Fruit fly (Drosophila melanogaster) whole organism, embryonic: ENCODE data around the gene CG15773.

Experiments used
- ATbp ChIP-seq: fragments of 200-800 bp; sonication (Bioruptor generic); optimal IDR thresholded peaks from 2 replicates; lab custom pipeline; 2017; ENCODE audit warnings: missing biosample characterization, mild to moderate bottlenecking, missing genetic modification characterization, missing genetic modification reagents
- Asciz ChIP-seq: fragments of 200-800 bp; sonication (Bioruptor generic); optimal IDR thresholded peaks from 2 replicates; lab custom pipeline; 2017; ENCODE audit warnings: missing biosample characterization, mild to moderate bottlenecking, missing genetic modification characterization, missing genetic modification reagents
- CG10366 ChIP-seq: fragments of 200-800 bp; sonication (Bioruptor generic); IDR thresholded peaks from 2 replicates; pipeline ENCODE4 v1.3.6; 2022; ENCODE audit warnings: missing biosample characterization, missing genetic modification characterization
- CG11085 ChIP-seq: fragments of 200-800 bp; sonication (Bioruptor generic); IDR thresholded peaks from 2 replicates; pipeline ENCODE4 v1.3.6; 2022; ENCODE audit warnings: missing biosample characterization, missing genetic modification characterization
- CG13296 ChIP-seq: fragments of 200-800 bp; sonication (Bioruptor generic); optimal IDR thresholded peaks from 3 replicates; lab custom pipeline; 2018; ENCODE audit warnings: missing biosample characterization, mild to moderate bottlenecking, missing genetic modification characterization
- CG14710 ChIP-seq: fragments of 200-800 bp; sonication (Bioruptor generic); optimal IDR thresholded peaks from 3 replicates; lab custom pipeline; 2019; ENCODE audit warnings: missing biosample characterization, mild to moderate bottlenecking, missing genetic modification characterization, moderate library complexity
- CG15073 ChIP-seq: fragments of 200-800 bp; sonication (Bioruptor generic); optimal IDR thresholded peaks from 2 replicates; lab custom pipeline; 2016; ENCODE audit warnings: missing biosample characterization, missing genetic modification characterization
- CG17359 ChIP-seq: fragments of 200-800 bp; sonication (Bioruptor generic); optimal IDR thresholded peaks from 3 replicates; lab custom pipeline; 2018; ENCODE audit warnings: missing biosample characterization, mild to moderate bottlenecking, missing genetic modification characterization, moderate library complexity
- CG17568 ChIP-seq: fragments of 200-800 bp; sonication (Bioruptor generic); optimal IDR thresholded peaks from 2 replicates; lab custom pipeline; 2018; ENCODE audit warnings: missing biosample characterization, mild to moderate bottlenecking, missing genetic modification characterization, moderate library complexity
- CG18011 ChIP-seq: fragments of 200-800 bp; sonication (Bioruptor generic); optimal IDR thresholded peaks from 2 replicates; lab custom pipeline; 2017; ENCODE audit warnings: missing biosample characterization, missing genetic modification characterization, mild to moderate bottlenecking, moderate library complexity, missing genotype
- CG18262 ChIP-seq: fragments of 200-800 bp; optimal IDR thresholded peaks from 3 replicates; lab custom pipeline; 2019; ENCODE audit warnings: missing biosample characterization, mild to moderate bottlenecking, missing genetic modification characterization, moderate library complexity
- CG2875 ChIP-seq: fragments of 200-800 bp; sonication (Bioruptor generic); optimal IDR thresholded peaks from 2 replicates; lab custom pipeline; 2017; ENCODE audit warnings: missing biosample characterization, mild to moderate bottlenecking, missing genetic modification characterization, missing genetic modification reagents
- CG31365 ChIP-seq: fragments of 200-800 bp; sonication (Bioruptor generic); optimal IDR thresholded peaks from 2 replicates; lab custom pipeline; 2018; ENCODE audit warnings: missing biosample characterization, mild to moderate bottlenecking, missing genetic modification characterization
- CG4360 ChIP-seq: fragments of 200-800 bp; sonication (Bioruptor generic); IDR thresholded peaks from 2 replicates; pipeline ENCODE4 v1.3.6; 2022; ENCODE audit warnings: missing biosample characterization, missing genetic modification characterization
- CG4424 ChIP-seq: fragments of 200-800 bp; sonication (Bioruptor generic); optimal IDR thresholded peaks from 3 replicates; lab custom pipeline; 2016; ENCODE audit warnings: missing biosample characterization, missing genetic modification characterization
- CG5953 ChIP-seq: fragments of 200-800 bp; sonication (Bioruptor generic); IDR thresholded peaks from 2 replicates; pipeline ENCODE4 v1.3.6; 2022; ENCODE audit warnings: missing biosample characterization, missing genetic modification characterization
- CG6683 ChIP-seq: fragments of 200-800 bp; sonication (Bioruptor generic); optimal IDR thresholded peaks from 2 replicates; lab custom pipeline; 2017; ENCODE audit warnings: missing biosample characterization, mild to moderate bottlenecking, missing genetic modification characterization, missing genetic modification reagents
- CG8765 ChIP-seq: fragments of 200-800 bp; sonication (Bioruptor generic); IDR thresholded peaks from 2 replicates; pipeline ENCODE4 v1.3.6; 2022; ENCODE audit warnings: missing biosample characterization, missing genetic modification characterization
- Doc2 ChIP-seq: fragments of 200-800 bp; sonication (Bioruptor generic); IDR thresholded peaks from 2 replicates; pipeline ENCODE4 v1.3.6; 2022; ENCODE audit warnings: missing biosample characterization, missing genetic modification characterization
- Dp ChIP-seq: fragments of 200-800 bp; sonication (Bioruptor generic); optimal IDR thresholded peaks from 2 replicates; lab custom pipeline; 2018; ENCODE audit warnings: missing biosample characterization, mild to moderate bottlenecking, missing genetic modification characterization, moderate library complexity
- Ets97D ChIP-seq: fragments of 200-800 bp; sonication (Bioruptor generic); optimal IDR thresholded peaks from 3 replicates; lab custom pipeline; 2016; ENCODE audit warnings: missing biosample characterization, missing genetic modification characterization
- GATAe ChIP-seq: fragments of 200-800 bp; sonication (Bioruptor generic); conservative IDR thresholded peaks from 2 replicates; pipeline ENCODE4 v1.3.6; 2022; ENCODE audit warnings: missing biosample characterization, missing genetic modification characterization
- HLH54F ChIP-seq: fragments of 200-800 bp; sonication (Bioruptor generic); optimal IDR thresholded peaks from 3 replicates; lab custom pipeline; 2016; ENCODE audit warnings: missing biosample characterization, missing genetic modification characterization
- Hand ChIP-seq: fragments of 200-800 bp; sonication (Bioruptor generic); optimal IDR thresholded peaks from 2 replicates; lab custom pipeline; 2017; ENCODE audit warnings: mild to moderate bottlenecking, missing biosample characterization, missing genetic modification reagents, missing genetic modification characterization
- Pdp1 ChIP-seq, 2 experiments: fragments of 200-800 bp; sonication (Bioruptor generic); optimal IDR thresholded peaks; 3 replicates each; lab custom pipeline; 2016; ENCODE audit warnings: missing biosample characterization in 2 of 2, missing genetic modification characterization in 2 of 2, mild to moderate bottlenecking in 1 of 2, moderate library complexity in 1 of 2
- Spps ChIP-seq: fragments of 200-800 bp; sonication (Bioruptor generic); optimal IDR thresholded peaks from 2 replicates; lab custom pipeline; 2018; ENCODE audit warnings: missing biosample characterization, mild to moderate bottlenecking, missing genetic modification characterization
- Tbp ChIP-seq: fragments of >200 bp; optimal IDR thresholded peaks from 2 replicates; lab custom pipeline; 2018; ENCODE audit warnings: missing biosample characterization, missing genetic modification characterization
- Xrp1 ChIP-seq: fragments of 200-800 bp; sonication (Bioruptor generic); IDR thresholded peaks from 2 replicates; pipeline ENCODE4 v1.3.6; 2022; ENCODE audit warnings: missing biosample characterization, missing genetic modification characterization
- cad ChIP-seq: fragments of >200 bp; optimal IDR thresholded peaks from 2 replicates; lab custom pipeline; 2017; ENCODE audit warnings: missing biosample characterization, missing genetic modification characterization
- cato ChIP-seq: fragments of 200-800 bp; sonication (Bioruptor generic); optimal IDR thresholded peaks from 2 replicates; lab custom pipeline; 2016; ENCODE audit warnings: missing biosample characterization, missing genetic modification characterization, borderline replicate concordance
- caup ChIP-seq: fragments of 200-800 bp; sonication (Bioruptor generic); optimal IDR thresholded peaks from 3 replicates; lab custom pipeline; 2017; ENCODE audit warnings: missing biosample characterization, mild to moderate bottlenecking, missing genetic modification characterization, moderate library complexity; ENCODE audit not compliant: severe bottlenecking
- dysf ChIP-seq: fragments of 200-800 bp; sonication (Bioruptor generic); IDR thresholded peaks from 3 replicates; pipeline ENCODE4 v1.3.6; 2022; ENCODE audit warnings: missing biosample characterization, missing genetic modification characterization
- emc ChIP-seq: fragments of 200-800 bp; sonication (Bioruptor generic); optimal IDR thresholded peaks from 2 replicates; lab custom pipeline; 2016; ENCODE audit warnings: missing biosample characterization, missing genetic modification characterization
- eve ChIP-seq, 2 experiments: fragments of >200 bp; optimal IDR thresholded peaks; 2 replicates each; lab custom pipeline; 2017; ENCODE audit warnings: missing biosample characterization in 2 of 2, missing genetic modification characterization in 2 of 2
- fd102C ChIP-seq: fragments of 200-800 bp; sonication (Bioruptor generic); optimal IDR thresholded peaks from 2 replicates; lab custom pipeline; 2018; ENCODE audit warnings: missing biosample characterization, mild to moderate bottlenecking, missing genetic modification characterization, moderate library complexity
- fd64A ChIP-seq: fragments of 200-800 bp; sonication (Bioruptor generic); optimal IDR thresholded peaks from 3 replicates; lab custom pipeline; 2018; ENCODE audit warnings: missing biosample characterization, mild to moderate bottlenecking, missing genetic modification characterization
- gcm ChIP-seq: fragments of 200-800 bp; sonication (Bioruptor generic); optimal IDR thresholded peaks from 2 replicates; lab custom pipeline; 2019; ENCODE audit warnings: missing biosample characterization, mild to moderate bottlenecking, missing genetic modification characterization, moderate library complexity
- grau ChIP-seq: fragments of 200-800 bp; optimal IDR thresholded peaks from 3 replicates; lab custom pipeline; 2019; ENCODE audit warnings: missing biosample characterization, mild to moderate bottlenecking, missing genetic modification characterization, moderate library complexity
- inv ChIP-seq: fragments of 200-800 bp; sonication (Bioruptor generic); IDR thresholded peaks from 2 replicates; pipeline ENCODE4 v1.3.6; 2022; ENCODE audit warnings: missing biosample characterization, missing genetic modification characterization; ENCODE audit not compliant: partially characterized antibody
- jigr1 ChIP-seq: fragments of 200-800 bp; sonication (Bioruptor generic); IDR thresholded peaks from 3 replicates; pipeline ENCODE4 v1.3.6; 2022; ENCODE audit warnings: missing biosample characterization, missing genetic modification characterization
- lov ChIP-seq, 2 experiments: fragments of 200-800 bp in 1 of 2; fragments of >200 bp in 1 of 2; sonication (Bioruptor generic) in 1 of 2; IDR thresholded peaks in 1 of 2; optimal IDR thresholded peaks in 1 of 2; 2 replicates in 1 of 2; 3 replicates in 1 of 2; pipeline versions ENCODE4 v1.3.6 to Lab custom; 2017 to 2022; ENCODE audit warnings: missing biosample characterization in 1 of 2, missing genetic modification characterization in 1 of 2
- maf-S ChIP-seq: fragments of 200-800 bp; sonication (Bioruptor generic); optimal IDR thresholded peaks from 2 replicates; lab custom pipeline; 2016; ENCODE audit warnings: missing biosample characterization, missing genetic modification characterization
- nerfin-2 ChIP-seq: fragments of 200-800 bp; sonication (Bioruptor generic); IDR thresholded peaks from 2 replicates; pipeline ENCODE4 v1.3.6; 2022; ENCODE audit warnings: missing biosample characterization, missing genetic modification characterization; ENCODE audit not compliant: partially characterized antibody
- otp ChIP-seq: fragments of 200-800 bp; sonication (Bioruptor generic); IDR thresholded peaks from 3 replicates; pipeline ENCODE4, ENCODE4 v1.3.6; 2022; ENCODE audit warnings: missing biosample characterization, missing genetic modification characterization
- row ChIP-seq: fragments of 200-800 bp; sonication (Bioruptor generic); IDR thresholded peaks from 3 replicates; pipeline ENCODE4 v1.3.6; 2022; ENCODE audit warnings: missing biosample characterization, missing genetic modification characterization
- tgo ChIP-seq: fragments of 200-800 bp; sonication (Bioruptor generic); IDR thresholded peaks from 3 replicates; pipeline ENCODE4 v1.3.6; 2022; ENCODE audit warnings: missing biosample characterization, missing genetic modification characterization
- wor ChIP-seq: fragments of 200-800 bp; sonication (Bioruptor generic); IDR thresholded peaks from 2 replicates; pipeline ENCODE4 v1.3.6; 2022; ENCODE audit warnings: missing biosample characterization, missing genetic modification characterization

Gene CG15773

DNA sequence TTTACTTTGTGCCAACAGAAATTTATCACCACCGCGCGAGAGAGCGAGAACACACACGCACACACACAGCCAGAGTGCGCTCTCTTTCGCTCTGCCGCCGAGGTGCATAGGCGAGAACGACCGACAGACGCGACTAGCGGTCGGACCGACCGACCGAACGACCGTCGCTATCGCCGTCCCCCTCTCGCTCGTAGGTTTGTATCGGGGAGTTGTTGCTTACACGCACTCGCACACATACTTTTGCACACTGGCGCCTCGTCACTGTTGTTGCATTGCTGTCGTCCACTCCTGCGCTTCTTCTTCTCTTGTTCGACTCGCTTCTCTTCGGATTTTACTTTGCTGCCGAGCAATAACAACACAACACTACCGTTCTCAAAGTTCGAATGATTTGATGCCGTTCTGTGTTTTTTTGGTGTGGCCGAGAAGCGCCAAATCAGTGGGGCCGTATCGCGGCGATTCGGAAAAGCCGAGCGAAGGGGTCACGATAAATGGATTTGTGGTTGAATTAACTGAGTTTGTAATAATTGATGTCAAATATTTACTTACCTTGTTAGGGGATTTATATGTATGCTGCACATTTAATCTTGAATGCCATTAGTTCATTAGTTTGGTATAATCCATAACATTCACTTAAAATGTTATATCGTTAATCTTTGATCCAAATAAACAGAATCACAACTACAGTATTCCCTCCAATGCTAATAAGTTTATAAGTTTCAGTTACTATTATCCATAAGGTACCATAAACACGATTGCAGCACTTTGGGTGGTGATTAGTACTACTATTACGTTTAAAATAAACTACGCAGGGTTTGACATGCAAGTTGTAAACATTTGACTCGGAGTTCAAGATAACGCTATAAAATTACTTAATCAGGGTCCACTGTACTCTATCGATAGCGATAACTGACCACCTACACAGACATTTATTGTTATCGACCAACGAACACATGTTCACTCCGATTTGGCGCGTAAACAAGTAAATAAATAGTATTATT lies 14.6 kb downstream of the CG15773 start, which contains the start of the genes IntS6 and Rtel1 (continued):
- TF ChIP-seq GATAe (GFP tag; lab: Robert Waterston, UW) (peak; percentile 53; the same call in 1 of the 2 replicates), CG4424 (GFP tag; lab: Kevin White, UChicago) (peak; percentile 90), wor (GFP tag; lab: Robert Waterston, UW) (peak; percentile 85), nerfin-2 (GFP tag; lab: Robert Waterston, UW) (no peak), maf-S (GFP tag; lab: Kevin White, UChicago) (peak; percentile 89), HLH54F (GFP tag; lab: Kevin White, UChicago) (peak; percentile 94), CG18011 (peak; percentile 73), CG10366 (GFP tag; lab: Robert Waterston, UW) (peak; percentile 85), CG4360 (GFP tag; lab: Robert Waterston, UW) (peak; percentile 74), emc (GFP tag; lab: Kevin White, UChicago) (peak; percentile 73), CG17359 (tag; lab: Kevin White, UChicago) (peak; percentile 86), CG13296 (GFP tag; lab: Kevin White, UChicago) (peak; percentile 86), dysf (GFP tag; lab: Robert Waterston, UW) (peak; percentile 94), CG17568 (GFP tag; lab: Kevin White, UChicago) (peak; percentile 84), Dp (no peak), Hand (GFP tag; lab: Kevin White, UChicago) (peak; percentile 72), cad (no peak), cato (GFP tag; lab: Kevin White, UChicago) (peak; percentile 84), tgo (GFP tag; lab: Robert Waterston, UW) (peak; percentile 88), Tbp (GFP tag; lab: Kevin White, UChicago) (no peak), gcm (peak; percentile 81), otp (GFP tag; lab: Robert Waterston, UW) (peak; percentile 69; the same call in 2 of the 3 replicates), lov (optimal IDR thresholded peaks at IDR 0.05; lab: Kevin White, UChicago) (no peak), lov (GFP tag; IDR thresholded peaks at IDR 0.05; lab: Robert Waterston, UW) (peak; percentile 68; the same call in 1 of the 3 replicates), row (peak; percentile 98), Pdp1 (GFP tag; optimal IDR thresholded peaks at IDR 0.05; lab: Kevin White, UChicago) (peak; percentile 85 to 95), grau (tag; lab: Kevin White, UChicago) (peak; percentile 100), CG8765 (peak; percentile 83), CG15073 (peak; percentile 38), Xrp1 (GFP tag; lab: Robert Waterston, UW) (peak; percentile 91), CG11085 (GFP tag; lab: Robert Waterston, UW) (peak; percentile 74), eve (GFP tag; optimal IDR thresholded peaks at IDR 0.05; lab: Kevin White, UChicago) (peak in 1 of 2 experiments; percentile 12), inv (GFP tag; lab: Robert Waterston, UW) (no peak; the same call in 1 of the 2 replicates), Spps (peak; percentile 64), CG6683 (peak; percentile 23), Doc2 (GFP tag; lab: Robert Waterston, UW) (peak; percentile 68), CG14710 (tag; lab: Kevin White, UChicago) (peak; percentile 85), Ets97D (peak; percentile 73), CG2875 (GFP tag; lab: Kevin White, UChicago) (peak; percentile 67), CG18262 (tag; lab: Kevin White, UChicago) (peak; percentile 87), fd64A (peak; percentile 46), CG31365 (peak; percentile 71), fd102C (GFP tag; lab: Kevin White, UChicago) (peak; percentile 4), jigr1 (GFP tag; lab: Robert Waterston, UW) (peak; percentile 80; the same call in 2 of the 3 replicates), Asciz (peak; percentile 66), ATbp (peak; percentile 77), CG5953 (GFP tag; lab: Robert Waterston, UW) (no peak), caup (GFP tag; lab: Kevin White, UChicago) (peak; percentile 88)
